Fruit fly (Drosophila melanogaster) whole organism, embryonic: ENCODE measurements around the gene RpS25.

Source experiments
- Atf6 ChIP-seq: fragments of 200-800 bp; sonication (Bioruptor generic); IDR thresholded peaks from 2 replicates; pipeline ENCODE4 v1.3.6; 2022; ENCODE audit warnings: missing biosample characterization, missing genetic modification characterization
- B-H2 ChIP-seq: fragments of 200-800 bp; sonication (Bioruptor generic); optimal IDR thresholded peaks from 2 replicates; lab custom pipeline; 2018; ENCODE audit warnings: missing biosample characterization, mild to moderate bottlenecking, missing genetic modification characterization
- CG10147 ChIP-seq: fragments of 200-800 bp; sonication (Bioruptor generic); optimal IDR thresholded peaks from 2 replicates; lab custom pipeline; 2019; ENCODE audit warnings: missing biosample characterization, mild to moderate bottlenecking, missing genetic modification characterization, moderate library complexity
- CG10431 ChIP-seq: fragments of 200-800 bp; sonication (Bioruptor generic); optimal IDR thresholded peaks from 3 replicates; lab custom pipeline; 2018; ENCODE audit warnings: missing biosample characterization, mild to moderate bottlenecking, missing genetic modification characterization
- CG10462 ChIP-seq: fragments of 200-800 bp; sonication (Bioruptor generic); optimal IDR thresholded peaks from 2 replicates; lab custom pipeline; 2016; ENCODE audit warnings: missing biosample characterization, missing genetic modification characterization
- CG10543 ChIP-seq: fragments of 200-800 bp; sonication (Bioruptor generic); optimal IDR thresholded peaks from 3 replicates; lab custom pipeline; 2017; ENCODE audit warnings: missing biosample characterization, mild to moderate bottlenecking, missing genetic modification characterization, moderate library complexity
- CG1529 ChIP-seq: fragments of 200-800 bp; sonication (Bioruptor generic); optimal IDR thresholded peaks from 3 replicates; lab custom pipeline; 2018; ENCODE audit warnings: missing biosample characterization, missing genetic modification characterization
- CG17612 ChIP-seq: fragments of 200-800 bp; sonication (Bioruptor generic); IDR thresholded peaks from 2 replicates; pipeline ENCODE4 v1.3.6; 2022; ENCODE audit warnings: missing biosample characterization, missing genetic modification characterization
- CG18476 ChIP-seq: fragments of 200-800 bp; sonication (Bioruptor generic); optimal IDR thresholded peaks from 2 replicates; lab custom pipeline; 2016; ENCODE audit warnings: missing biosample characterization, mild to moderate bottlenecking, missing genetic modification characterization
- CG31365 ChIP-seq: fragments of 200-800 bp; sonication (Bioruptor generic); optimal IDR thresholded peaks from 2 replicates; lab custom pipeline; 2018; ENCODE audit warnings: missing biosample characterization, mild to moderate bottlenecking, missing genetic modification characterization
- CG3407 ChIP-seq: fragments of 200-800 bp; sonication (Bioruptor generic); optimal IDR thresholded peaks from 2 replicates; lab custom pipeline; 2018; ENCODE audit warnings: missing biosample characterization, mild to moderate bottlenecking, missing genetic modification characterization
- CG34224 ChIP-seq: fragments of 200-800 bp; sonication (Bioruptor generic); IDR thresholded peaks from 3 replicates; pipeline ENCODE4 v1.3.6; 2022; ENCODE audit warnings: missing biosample characterization, missing genetic modification characterization; ENCODE audit not compliant: partially characterized antibody
- CG34422 ChIP-seq: fragments of 200-800 bp; sonication (Bioruptor generic); IDR thresholded peaks from 3 replicates; pipeline ENCODE4 v1.3.6; 2022; ENCODE audit warnings: missing biosample characterization, missing genetic modification characterization
- CG4617 ChIP-seq: fragments of 200-800 bp; sonication (Bioruptor generic); optimal IDR thresholded peaks from 3 replicates; lab custom pipeline; 2016; ENCODE audit warnings: missing biosample characterization, missing genetic modification characterization, borderline replicate concordance
- CG5953 ChIP-seq: fragments of 200-800 bp; sonication (Bioruptor generic); IDR thresholded peaks from 2 replicates; pipeline ENCODE4 v1.3.6; 2022; ENCODE audit warnings: missing biosample characterization, missing genetic modification characterization
- CG6683 ChIP-seq: fragments of 200-800 bp; sonication (Bioruptor generic); optimal IDR thresholded peaks from 2 replicates; lab custom pipeline; 2017; ENCODE audit warnings: missing biosample characterization, mild to moderate bottlenecking, missing genetic modification characterization, missing genetic modification reagents
- CG7839 ChIP-seq: fragments of 200-800 bp; sonication (Bioruptor generic); optimal IDR thresholded peaks from 3 replicates; lab custom pipeline; 2018; ENCODE audit warnings: missing biosample characterization, mild to moderate bottlenecking, missing genetic modification characterization, moderate library complexity
- CG8281 ChIP-seq: fragments of 200-800 bp; sonication (Bioruptor generic); optimal IDR thresholded peaks from 2 replicates; lab custom pipeline; 2018; ENCODE audit warnings: missing biosample characterization, mild to moderate bottlenecking, missing genetic modification characterization, moderate library complexity
- CG8765 ChIP-seq: fragments of 200-800 bp; sonication (Bioruptor generic); IDR thresholded peaks from 2 replicates; pipeline ENCODE4 v1.3.6; 2022; ENCODE audit warnings: missing biosample characterization, missing genetic modification characterization
- CG9215 ChIP-seq: fragments of 200-800 bp; sonication (Bioruptor generic); IDR thresholded peaks from 2 replicates; pipeline ENCODE4 v1.3.6; 2022; ENCODE audit warnings: missing biosample characterization, missing genetic modification characterization
- CG9817 ChIP-seq: fragments of 200-800 bp; sonication (Bioruptor generic); optimal IDR thresholded peaks from 2 replicates; lab custom pipeline; 2018; ENCODE audit warnings: missing biosample characterization, mild to moderate bottlenecking, missing genetic modification characterization, moderate library complexity
- Chrac-16 ChIP-seq: fragments of 200-800 bp; sonication (Bioruptor generic); optimal IDR thresholded peaks from 3 replicates; lab custom pipeline; 2016; ENCODE audit warnings: missing biosample characterization, missing genetic modification characterization
- Dbx ChIP-seq: fragments of 200-800 bp; sonication (Bioruptor generic); IDR thresholded peaks from 3 replicates; pipeline ENCODE4 v1.3.6; 2022; ENCODE audit warnings: missing biosample characterization, missing genetic modification characterization
- GATAe ChIP-seq: fragments of 200-800 bp; sonication (Bioruptor generic); conservative IDR thresholded peaks from 2 replicates; pipeline ENCODE4 v1.3.6; 2022; ENCODE audit warnings: missing biosample characterization, missing genetic modification characterization
- Nf-YA ChIP-seq: fragments of 200-800 bp; sonication (Bioruptor generic); IDR thresholded peaks from 2 replicates; pipeline ENCODE4 v1.3.6; 2022; ENCODE audit warnings: missing biosample characterization, missing genetic modification characterization
- Nf-YB ChIP-seq: fragments of 200-800 bp; sonication (Bioruptor generic); optimal IDR thresholded peaks from 3 replicates; lab custom pipeline; 2019; ENCODE audit warnings: missing biosample characterization, mild to moderate bottlenecking, missing genetic modification characterization, moderate library complexity
- Scr ChIP-seq: fragments of 200-800 bp; sonication (Bioruptor generic); IDR thresholded peaks from 2 replicates; pipeline ENCODE4 v1.3.6; 2022; ENCODE audit warnings: missing biosample characterization, missing genetic modification characterization; ENCODE audit not compliant: partially characterized antibody
- Sox100B ChIP-seq: fragments of 200-800 bp; sonication (Bioruptor generic); optimal IDR thresholded peaks from 3 replicates; lab custom pipeline; 2018; ENCODE audit warnings: missing biosample characterization, mild to moderate bottlenecking, missing genetic modification characterization
- Sox102F ChIP-seq: fragments of 200-800 bp; sonication (Bioruptor generic); optimal IDR thresholded peaks from 2 replicates; lab custom pipeline; 2018; ENCODE audit warnings: missing biosample characterization, mild to moderate bottlenecking, missing genetic modification characterization, moderate library complexity
- aop ChIP-seq: fragments of 200-800 bp; sonication (Bioruptor generic); IDR thresholded peaks from 2 replicates; pipeline ENCODE4 v1.3.6; 2022; ENCODE audit warnings: missing biosample characterization, missing genetic modification characterization
- crp ChIP-seq, 2 experiments: fragments of 200-800 bp; sonication (Bioruptor generic); optimal IDR thresholded peaks; 2 replicates in 1 of 2; 3 replicates in 1 of 2; lab custom pipeline; 2017; ENCODE audit warnings: missing biosample characterization in 2 of 2, missing genetic modification characterization in 2 of 2, mild to moderate bottlenecking in 1 of 2, moderate library complexity in 1 of 2
- dm ChIP-seq: fragments of 200-800 bp; sonication (Bioruptor generic); optimal IDR thresholded peaks from 3 replicates; lab custom pipeline; 2016; ENCODE audit warnings: missing biosample characterization, missing genetic modification characterization
- dmrt11E ChIP-seq: fragments of 200-800 bp; sonication (Bioruptor generic); optimal IDR thresholded peaks from 3 replicates; lab custom pipeline; 2018; ENCODE audit warnings: missing biosample characterization, mild to moderate bottlenecking, missing genetic modification characterization, moderate library complexity
- ewg ChIP-seq: fragments of 200-800 bp; sonication (Bioruptor generic); optimal IDR thresholded peaks from 3 replicates; lab custom pipeline; 2017; ENCODE audit warnings: mild to moderate bottlenecking, missing biosample characterization, missing genetic modification reagents, missing genetic modification characterization
- fd3F ChIP-seq: fragments of 200-800 bp; sonication (Bioruptor generic); optimal IDR thresholded peaks from 2 replicates; lab custom pipeline; 2018; ENCODE audit warnings: missing biosample characterization, mild to moderate bottlenecking, missing genetic modification characterization, moderate library complexity
- fd64A ChIP-seq: fragments of 200-800 bp; sonication (Bioruptor generic); optimal IDR thresholded peaks from 3 replicates; lab custom pipeline; 2018; ENCODE audit warnings: missing biosample characterization, mild to moderate bottlenecking, missing genetic modification characterization
- ftz-f1 ChIP-seq: fragments of 200-800 bp; sonication (Bioruptor generic); optimal IDR thresholded peaks from 2 replicates; lab custom pipeline; 2016; ENCODE audit warnings: missing biosample characterization, missing genetic modification characterization
- jigr1 ChIP-seq: fragments of 200-800 bp; sonication (Bioruptor generic); IDR thresholded peaks from 3 replicates; pipeline ENCODE4 v1.3.6; 2022; ENCODE audit warnings: missing biosample characterization, missing genetic modification characterization
- kay ChIP-seq: fragments of 200-800 bp; sonication (Bioruptor generic); optimal IDR thresholded peaks from 2 replicates; lab custom pipeline; 2016; ENCODE audit warnings: missing biosample characterization, missing genetic modification characterization
- luna ChIP-seq: fragments of 200-800 bp; sonication (Bioruptor generic); optimal IDR thresholded peaks from 2 replicates; lab custom pipeline; 2016; ENCODE audit warnings: missing biosample characterization, missing genetic modification characterization
- nau ChIP-seq: fragments of 200-800 bp; sonication (Bioruptor generic); optimal IDR thresholded peaks from 3 replicates; lab custom pipeline; 2017; ENCODE audit warnings: missing biosample characterization, mild to moderate bottlenecking, missing genetic modification characterization, missing genetic modification reagents
- nerfin-1 ChIP-seq: fragments of 200-800 bp; sonication (Bioruptor generic); optimal IDR thresholded peaks from 3 replicates; lab custom pipeline; 2019; ENCODE audit warnings: missing biosample characterization, mild to moderate bottlenecking, missing genetic modification characterization, moderate library complexity
- prd ChIP-seq, 3 experiments: fragments of >200 bp in 2 of 3; fragments of 200-800 bp in 1 of 3; sonication (Bioruptor generic) in 1 of 3; optimal IDR thresholded peaks in 2 of 3; IDR thresholded peaks in 1 of 3; 2 replicates in 2 of 3; 3 replicates in 1 of 3; pipeline versions ENCODE4 v1.3.6 to Lab custom; 2017 to 2022; ENCODE audit warnings: missing biosample characterization in 1 of 3, missing genetic modification characterization in 1 of 3
- ro ChIP-seq: fragments of 200-800 bp; sonication (Bioruptor generic); IDR thresholded peaks from 2 replicates; pipeline ENCODE4 v1.3.6; 2022; ENCODE audit warnings: missing biosample characterization, missing genetic modification characterization
- salm ChIP-seq: fragments of 200-800 bp; sonication (Bioruptor generic); optimal IDR thresholded peaks from 2 replicates; lab custom pipeline; 2018; ENCODE audit warnings: missing biosample characterization, mild to moderate bottlenecking, missing genetic modification characterization
- tgo ChIP-seq: fragments of 200-800 bp; sonication (Bioruptor generic); IDR thresholded peaks from 3 replicates; pipeline ENCODE4 v1.3.6; 2022; ENCODE audit warnings: missing biosample characterization, missing genetic modification characterization
- unpg ChIP-seq: fragments of 200-800 bp; sonication (Bioruptor generic); optimal IDR thresholded peaks from 3 replicates; lab custom pipeline; 2018; ENCODE audit warnings: missing biosample characterization, mild to moderate bottlenecking, missing genetic modification characterization, moderate library complexity
- vvl ChIP-seq: fragments of 200-800 bp; sonication (Bioruptor generic); IDR thresholded peaks from 2 replicates; pipeline ENCODE4 v1.3.6; 2022; ENCODE audit warnings: missing biosample characterization, missing genetic modification characterization

The RpS25 gene

DNA sequence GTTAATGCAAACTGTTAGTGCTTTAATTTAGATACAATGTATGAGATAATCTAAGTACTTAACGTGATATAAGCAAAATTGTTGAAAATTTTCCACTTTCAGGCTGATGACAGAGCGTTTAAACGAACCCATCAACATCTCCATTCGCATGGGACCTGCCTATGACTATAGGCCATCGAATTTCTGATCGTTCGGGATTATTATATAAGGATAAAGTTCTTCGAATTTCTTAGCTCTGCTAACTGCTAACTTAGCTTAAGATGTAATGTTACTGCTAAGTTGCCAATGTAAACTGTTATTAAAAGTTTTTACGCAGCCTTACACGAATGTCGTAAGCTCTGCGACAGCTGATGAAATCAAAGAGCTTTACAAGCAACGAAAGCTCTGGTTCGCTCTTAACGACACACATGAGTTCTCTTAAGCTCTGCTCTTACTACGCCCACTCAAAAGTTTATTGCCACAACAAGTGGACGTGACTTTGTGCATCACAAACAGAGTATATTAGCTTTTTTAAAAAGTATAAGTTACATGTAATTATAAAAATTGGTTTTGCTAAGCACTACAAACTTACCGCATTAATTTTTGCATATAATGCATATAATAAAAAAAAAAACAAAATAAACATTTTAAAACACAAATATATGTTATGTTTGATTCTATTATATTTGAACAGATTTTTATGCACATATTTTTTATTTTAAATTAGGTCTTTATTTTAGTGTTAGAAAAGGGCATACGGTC is 19.3 kb downstream of the RpS25 start (continued):
- TF ChIP-seq Sox100B (GFP tag; lab: Kevin White, UChicago) (peak; percentile 100), Nf-YA (GFP tag; lab: Robert Waterston, UW) (peak; percentile 96), fd64A (GFP tag; lab: Kevin White, UChicago) (peak; percentile 85), nau (peak; percentile 97), jigr1 (GFP tag; lab: Robert Waterston, UW) (peak; percentile 99), prd (optimal IDR thresholded peaks at IDR 0.05; lab: Kevin White, UChicago) (no peak), prd (GFP tag; IDR thresholded peaks at IDR 0.05; lab: Robert Waterston, UW) (peak; percentile 98), CG7839 (tag; lab: Kevin White, UChicago) (peak; percentile 100), ewg (GFP tag; lab: Kevin White, UChicago) (peak; percentile 97), nerfin-1 (tag; lab: Kevin White, UChicago) (peak; percentile 99), ro (GFP tag; lab: Robert Waterston, UW) (peak; percentile 97), fd3F (peak; percentile 98), CG5953 (GFP tag; lab: Robert Waterston, UW) (peak; percentile 96), crp (GFP tag; optimal IDR thresholded peaks at IDR 0.05; lab: Kevin White, UChicago) (peak in 1 of 2 experiments; percentile 74), kay (GFP tag; lab: Kevin White, UChicago) (peak; percentile 87), Atf6 (peak; percentile 99), tgo (GFP tag; lab: Robert Waterston, UW) (peak; percentile 99), Scr (no peak), CG1529 (peak; percentile 97), CG31365 (peak; percentile 66), CG10543 (GFP tag; lab: Kevin White, UChicago) (peak; percentile 97), CG4617 (GFP tag; lab: Kevin White, UChicago) (peak; percentile 86), CG10431 (peak; percentile 97), aop (no peak), CG8281 (tag; lab: Kevin White, UChicago) (peak; percentile 93), CG34422 (peak; percentile 98), CG17612 (GFP tag; lab: Robert Waterston, UW) (peak; percentile 95), CG8765 (GFP tag; lab: Robert Waterston, UW) (peak; percentile 87), Sox102F (GFP tag; lab: Kevin White, UChicago) (peak; percentile 99), vvl (GFP tag; lab: Robert Waterston, UW) (peak; percentile 98), luna (GFP tag; lab: Kevin White, UChicago) (peak; percentile 52), Chrac-16 (peak; percentile 92), CG18476 (GFP tag; lab: Kevin White, UChicago) (peak; percentile 96), CG9215 (GFP tag; lab: Robert Waterston, UW) (peak; percentile 99), Nf-YB (GFP tag; lab: Kevin White, UChicago) (peak; percentile 89), ftz-f1 (GFP tag; lab: Kevin White, UChicago) (peak; percentile 46), CG9817 (peak; percentile 98), GATAe (GFP tag; lab: Robert Waterston, UW) (peak; percentile 98), CG10462 (GFP tag; lab: Kevin White, UChicago) (peak; percentile 91), CG6683 (peak; percentile 98), dmrt11E (peak; percentile 90), salm (tag; lab: Kevin White, UChicago) (peak; percentile 97), CG34224 (GFP tag; lab: Robert Waterston, UW) (no peak), CG10147 (GFP tag; lab: Kevin White, UChicago) (peak; percentile 99), Dbx (GFP tag; lab: Robert Waterston, UW) (peak; percentile 99), B-H2 (GFP tag; lab: Kevin White, UChicago) (peak; percentile 93), unpg (peak; percentile 98), dm (GFP tag; lab: Kevin White, UChicago) (peak; percentile 82), CG3407 (GFP tag; lab: Kevin White, UChicago) (peak; percentile 96)
